Fruit fly (Drosophila melanogaster) whole organism: Measurements from ENCODE around the gene CG14075.

Experiments
- CG8478 ChIP-seq: fragments of >200 bp; optimal IDR thresholded peaks from 2 replicates; lab custom pipeline; 2018; ENCODE audit warnings: inconsistent platforms
- EcR ChIP-seq, 2 experiments: fragments of >200 bp; optimal IDR thresholded peaks; 2 replicates each; lab custom pipeline; 2017; ENCODE audit warnings: missing biosample characterization in 2 of 2, missing genetic modification characterization in 2 of 2, missing genetic modification reagents in 2 of 2
- psq ChIP-seq: fragments of >200 bp; optimal IDR thresholded peaks from 2 replicates; lab custom pipeline; 2017

DNA sequence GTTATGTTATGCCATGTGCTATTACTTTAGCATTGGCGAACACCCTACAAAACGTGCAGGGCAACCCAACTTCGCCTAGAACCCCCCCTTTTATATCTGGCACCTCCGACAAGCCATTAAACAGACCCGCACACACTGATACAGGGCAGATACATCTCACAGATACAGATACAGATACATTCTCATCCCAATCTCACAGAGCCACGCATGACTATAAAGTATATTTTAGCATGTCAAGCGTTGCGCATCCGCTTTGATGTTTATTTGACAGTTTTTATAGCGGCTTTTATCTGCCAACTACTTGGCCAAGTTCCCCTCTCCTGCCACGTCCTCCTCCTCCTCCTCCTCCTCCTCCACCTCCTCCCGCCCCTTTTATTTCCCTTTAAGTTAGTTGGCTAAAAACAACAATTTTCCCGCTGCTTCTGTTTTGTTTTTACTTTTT, 34.6 kb downstream of the CG14075 start:
- no peak for TF ChIP-seq psq (lab: Kevin White, UChicago)
- TF ChIP-seq EcR (GFP tag; optimal IDR thresholded peaks at IDR 0.05; lab: Kevin White, UChicago): no peak
- no peak for TF ChIP-seq CG8478 (lab: Kevin White, UChicago)
